Fruit fly (Drosophila melanogaster): ENCODE results near the gene RpS21.

The RpS21 gene

dm6 chr2L:2882968-2883702 is 27.3 kb downstream of the RpS21 start (continued):
- TF ChIP-seq cato (GFP tag; optimal IDR thresholded peaks at IDR 0.05; ENCODE audit: borderline replicate concordance) (no peak), CG14050 (GFP tag; IDR thresholded peaks at IDR 0.05) (peak; percentile 13; the same call in 1 of the 3 replicates), Sry-β (GFP tag; optimal IDR thresholded peaks at IDR 0.05) (peak; percentile 2), Max (GFP tag; optimal IDR thresholded peaks at IDR 0.05) (peak; percentile 25), CG11247 (GFP tag; IDR thresholded peaks at IDR 0.05) (peak; percentile 12; the same call in 1 of the 2 replicates), CG1233 (GFP tag; optimal IDR thresholded peaks at IDR 0.05) (peak; percentile 8), Lpt (GFP tag; optimal IDR thresholded peaks at IDR 0.05) (no peak), Hmx (GFP tag; optimal IDR thresholded peaks at IDR 0.05) (no peak), scrt (GFP tag; optimal IDR thresholded peaks at IDR 0.05) (peak; percentile 15), CG1792 (GFP tag; optimal IDR thresholded peaks at IDR 0.05) (peak; percentile 6), her (GFP tag; optimal IDR thresholded peaks at IDR 0.05) (peak; percentile 32), CG4360 (GFP tag; IDR thresholded peaks at IDR 0.05) (no peak), ac (GFP tag; optimal IDR thresholded peaks at IDR 0.05) (no peak), E2f2 (GFP tag; IDR thresholded peaks at IDR 0.05) (no peak; the same call in 1 of the 2 replicates), Dbx (GFP tag; IDR thresholded peaks at IDR 0.05) (no peak; the same call in 2 of the 3 replicates), slp2 (GFP tag; optimal IDR thresholded peaks at IDR 0.05) (peak; percentile 5), psq (GFP tag; optimal IDR thresholded peaks at IDR 0.05) (no peak), en (GFP tag; optimal IDR thresholded peaks at IDR 0.05) (peak; percentile 25), ERR (GFP tag; optimal IDR thresholded peaks at IDR 0.05) (no peak), Atf3 (GFP tag; optimal IDR thresholded peaks at IDR 0.05) (no peak), CG10979 (tag; optimal IDR thresholded peaks at IDR 0.05) (peak; percentile 13), Antp (GFP tag; optimal IDR thresholded peaks at IDR 0.05) (peak; percentile 36), fu2 (GFP tag; optimal IDR thresholded peaks at IDR 0.05) (peak; percentile 18), Lim3 (GFP tag; IDR thresholded peaks at IDR 0.05) (no peak), CG4404 (GFP tag; IDR thresholded peaks at IDR 0.05) (no peak), dimm (GFP tag; IDR thresholded peaks at IDR 0.05) (no peak), disco-r (GFP tag; optimal IDR thresholded peaks at IDR 0.05) (peak; percentile 7), CG13123 (GFP tag; optimal IDR thresholded peaks at IDR 0.05) (peak; percentile 43), CG17385 (GFP tag; optimal IDR thresholded peaks at IDR 0.05) (peak; percentile 36), Doc3 (GFP tag; IDR thresholded peaks at IDR 0.05; ENCODE audit: partially characterized antibody) (no peak), odd (GFP tag; optimal IDR thresholded peaks at IDR 0.05) (peak; percentile 46), ems (GFP tag; optimal IDR thresholded peaks at IDR 0.05) (peak; percentile 28), onecut (GFP tag; IDR thresholded peaks at IDR 0.05) (peak; percentile 71), mam (GFP tag; optimal IDR thresholded peaks at IDR 0.05) (peak; percentile 33), zfh2 (GFP tag; optimal IDR thresholded peaks at IDR 0.05) (peak; percentile 62), nerfin-2 (GFP tag; IDR thresholded peaks at IDR 0.05; ENCODE audit: partially characterized antibody) (no peak), CG16813 (GFP tag; IDR thresholded peaks at IDR 0.05; ENCODE audit: partially characterized antibody) (no peak), lmd (GFP tag; IDR thresholded peaks at IDR 0.05) (no peak), pho (GFP tag; optimal IDR thresholded peaks at IDR 0.05) (peak; percentile 16), CG3847 (GFP tag; IDR thresholded peaks at IDR 0.05) (peak; percentile 50), CG12744 (GFP tag; optimal IDR thresholded peaks at IDR 0.05) (no peak), Sox102F (GFP tag; optimal IDR thresholded peaks at IDR 0.05) (peak; percentile 30), tin (GFP tag; optimal IDR thresholded peaks at IDR 0.05) (no peak), h (optimal IDR thresholded peaks at IDR 0.05) (no peak), CG7271 (tag; optimal IDR thresholded peaks at IDR 0.05) (no peak), fd96Cb (tag; optimal IDR thresholded peaks at IDR 0.05) (peak; percentile 14), CG11560 (tag; IDR thresholded peaks at IDR 0.05) (no peak), phol (tag; optimal IDR thresholded peaks at IDR 0.05) (peak; percentile 48), gsb-n (tag; optimal IDR thresholded peaks at IDR 0.05) (peak; percentile 40), CG10565 (GFP tag; optimal IDR thresholded peaks at IDR 0.05) (no peak), E2f1 (GFP tag; IDR thresholded peaks at IDR 0.05) (0 out of 2 replicates have a peak, but pooled peaks have one; percentile 7)

Measured in whole organism, embryonic.